Worm (Caenorhabditis elegans) whole organism, dauer: ENCODE results near the gene sft-4.

Experiments used
- unc-62 ChIP-seq: sonication (generic microtip); optimal IDR thresholded peaks from 2 replicates; lab custom pipeline; 2017; ENCODE audit warnings: missing biosample characterization, missing genetic modification reagents, missing genetic modification characterization

Gene sft-4

DNA sequence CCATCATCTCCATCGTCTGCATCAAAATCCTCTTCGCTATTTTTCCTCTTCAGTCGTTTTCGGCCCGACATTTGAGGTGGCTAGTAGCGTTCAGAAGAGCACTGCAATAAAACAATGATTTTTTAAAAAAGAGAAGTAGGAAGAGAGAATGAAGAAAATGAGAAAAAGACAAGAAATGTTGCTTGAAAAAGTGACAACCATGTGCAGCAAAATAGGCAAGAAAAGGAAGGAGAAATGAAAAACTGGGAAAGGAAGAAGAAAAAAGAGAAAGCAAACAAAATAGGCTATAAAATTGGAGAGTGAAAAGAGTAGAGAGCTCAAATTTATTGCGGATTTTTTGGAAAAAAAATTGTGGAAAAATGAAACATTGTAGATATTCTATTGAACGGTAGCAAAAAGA is 17.2 kb downstream of the sft-4 start, which contains the start of gene tag-294:
tag-294 (minus strand) TSS at position 101 of the 400 bp plus-strand sequence.
- TF ChIP-seq unc-62 (GFP tag; lab: Kevin White, UChicago) = no peak

ce11 chrX:5753141-5753540 is 27.4 kb downstream of the sft-4 start:
- TF ChIP-seq unc-62 (GFP tag; lab: Kevin White, UChicago) = no peak

DNA sequence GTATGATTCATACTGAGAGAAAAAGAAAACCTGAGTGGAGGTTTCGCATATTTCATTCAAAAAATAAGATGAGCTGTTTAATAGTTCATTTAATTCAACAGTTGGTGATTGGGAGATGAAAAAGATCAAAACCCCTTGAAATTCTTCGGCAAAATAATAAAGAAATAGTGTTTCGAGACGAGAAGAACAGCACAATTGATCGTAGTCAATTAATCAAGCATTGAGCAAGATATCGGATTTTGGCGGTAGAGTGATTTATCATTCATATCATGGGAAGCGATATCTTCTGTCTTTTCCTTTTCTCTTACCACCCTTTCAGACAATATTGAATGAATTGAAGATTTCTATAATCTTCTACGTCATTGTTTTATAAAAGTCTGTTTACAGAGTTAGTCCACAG is 33.9 kb downstream of the sft-4 start:
- TF ChIP-seq unc-62 (GFP tag; lab: Kevin White, UChicago) = no peak

DNA sequence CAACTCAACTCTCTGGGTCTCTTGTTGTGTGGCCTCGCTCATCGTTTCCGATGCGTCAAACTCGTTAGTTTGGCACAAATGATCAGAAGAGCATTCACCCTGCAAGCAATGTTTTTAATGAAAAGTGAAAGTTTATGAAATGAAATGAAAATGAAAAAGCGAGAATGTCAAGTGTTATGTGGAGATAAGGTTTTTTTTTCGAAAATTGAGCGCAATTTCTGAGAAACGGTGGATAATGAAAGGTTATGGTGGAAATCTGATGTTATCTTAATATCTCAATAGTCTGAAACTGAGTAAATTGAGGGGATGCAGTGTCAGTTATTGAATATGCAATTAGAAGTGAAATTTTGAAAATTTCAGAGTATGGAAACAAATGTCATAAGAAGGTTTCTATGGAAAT is 37.3 kb downstream of the sft-4 start, which contains the start of gene gnrr-4:
gnrr-4 (minus strand) TSS at position 101 of the 400 bp plus-strand sequence.
- no peak for TF ChIP-seq unc-62 (GFP tag; lab: Kevin White, UChicago)

ce11 chrX:5733728-5734252 is 46.7 kb downstream of the sft-4 start, which contains the start of gene rgs-6:
Gene rgs-6 (minus strand): TSS chrX:5733778.
- no peak for TF ChIP-seq unc-62 (GFP tag; lab: Kevin White, UChicago)

- no peak for TF ChIP-seq unc-62 (GFP tag; lab: Kevin White, UChicago)
Measured at ce11 chrX:5728956-5729467, 51.5 kb downstream of the sft-4 start.
